Worm (Caenorhabditis elegans) whole organism, L4 larva: ENCODE results near the gene sre-29.
A peak's percentile ranks its signal among the peaks of the same experiment; 100 is the strongest.

Experiments
- D1046.2 ChIP-seq: fragments of 200-800 bp; sonication (Bioruptor generic); IDR thresholded peaks from 2 replicates; pipeline ENCODE4 v1.3.6; 2022; ENCODE audit warnings: missing genetic modification characterization, missing compliant biosample characterization
- F49E8.2 ChIP-seq: sonication (generic microtip); optimal IDR thresholded peaks from 2 replicates; lab custom pipeline; 2016; ENCODE audit warnings: missing compliant biosample characterization, mild to moderate bottlenecking, missing genetic modification characterization, borderline replicate concordance
- Y48G9A.11 ChIP-seq: fragments of 200-800 bp; sonication (Bioruptor generic); IDR thresholded peaks from 2 replicates; pipeline ENCODE4 v1.3.6; 2022; ENCODE audit warnings: missing genetic modification reagents, missing genetic modification characterization, missing compliant biosample characterization
- Y5F2A.4 ChIP-seq: fragments of 200-800 bp; sonication (Bioruptor generic); optimal IDR thresholded peaks from 2 replicates; lab custom pipeline; 2018; ENCODE audit warnings: mild to moderate bottlenecking, missing genetic modification characterization, missing compliant biosample characterization
- aha-1 ChIP-seq: fragments of 150-350 bp; peaks from one replicate; lab custom pipeline; 2014; ENCODE audit warnings: missing biosample characterization, missing genetic modification characterization
- arid-1 ChIP-seq: fragments of 200-800 bp; sonication (Bioruptor generic); conservative IDR thresholded peaks from 2 replicates; pipeline ENCODE4 v1.3.6; 2022; ENCODE audit warnings: missing genetic modification reagents, missing genetic modification characterization, missing compliant biosample characterization
- ceh-32 ChIP-seq: sonication (generic microtip); optimal IDR thresholded peaks from 2 replicates; lab custom pipeline; 2016; ENCODE audit warnings: mild to moderate bottlenecking, missing genetic modification characterization, missing compliant biosample characterization; ENCODE audit not compliant: poor library complexity
- ceh-82 ChIP-seq: sonication (generic microtip); optimal IDR thresholded peaks from 2 replicates; lab custom pipeline; 2017; ENCODE audit warnings: missing biosample characterization, missing genetic modification characterization
- cey-2 ChIP-seq: sonication (generic microtip); optimal IDR thresholded peaks from 3 replicates; lab custom pipeline; 2017; ENCODE audit warnings: missing genetic modification characterization, mild to moderate bottlenecking, missing compliant biosample characterization, antibody characterized with exemption, borderline replicate concordance; ENCODE audit not compliant: insufficient read depth
- daf-16 ChIP-seq, 3 experiments: sonication (generic microtip); optimal IDR thresholded peaks; 2 replicates each; lab custom pipeline; 2016 to 2017; ENCODE audit warnings: missing genetic modification characterization in 3 of 3, missing genetic modification reagents in 3 of 3, mild to moderate bottlenecking in 2 of 3, missing compliant biosample characterization in 2 of 3, missing biosample characterization in 1 of 3, moderate library complexity in 1 of 3
- daf-19 ChIP-seq: fragments of 200-800 bp; sonication (Bioruptor generic); conservative IDR thresholded peaks from 2 replicates; pipeline ENCODE4 v1.3.6; 2022; ENCODE audit warnings: missing genetic modification characterization, missing compliant biosample characterization
- dmd-6 ChIP-seq: fragments of 200-800 bp; sonication (Bioruptor generic); IDR thresholded peaks from 2 replicates; pipeline ENCODE4 v1.3.6; 2022; ENCODE audit warnings: missing genetic modification reagents, missing genetic modification characterization, missing compliant biosample characterization
- dmd-9 ChIP-seq: fragments of 200-800 bp; sonication (Bioruptor generic); IDR thresholded peaks from 2 replicates; pipeline ENCODE4 v1.3.6; 2022; ENCODE audit warnings: missing genetic modification reagents, missing genetic modification characterization, missing compliant biosample characterization
- dpl-1 ChIP-seq: fragments of 150-350 bp; optimal IDR thresholded peaks from 2 replicates; lab custom pipeline; 2014; ENCODE audit warnings: missing biosample characterization, missing genetic modification reagents, missing genetic modification characterization
- egl-27 ChIP-seq: sonication (generic microtip); optimal IDR thresholded peaks from 3 replicates; lab custom pipeline; 2017; ENCODE audit warnings: missing biosample characterization, missing genetic modification reagents, missing genetic modification characterization
- fkh-10 ChIP-seq: fragments of 150-350 bp; optimal IDR thresholded peaks from 2 replicates; lab custom pipeline; 2014; ENCODE audit warnings: missing biosample characterization, missing genetic modification reagents, missing genetic modification characterization
- fos-1 ChIP-seq: fragments of 150-350 bp; optimal IDR thresholded peaks from 2 replicates; lab custom pipeline; 2014; ENCODE audit warnings: missing biosample characterization, missing genetic modification characterization
- gei-8 ChIP-seq: fragments of 200-800 bp; sonication (Bioruptor generic); optimal IDR thresholded peaks from 2 replicates; lab custom pipeline; 2018; ENCODE audit warnings: mild to moderate bottlenecking, missing genetic modification characterization, missing compliant biosample characterization
- hlh-30 ChIP-seq: sonication (generic microtip); optimal IDR thresholded peaks from 2 replicates; lab custom pipeline; 2017; ENCODE audit warnings: antibody characterized with exemption, mild to moderate bottlenecking, missing genetic modification characterization, missing compliant biosample characterization; ENCODE audit not compliant: insufficient read depth
- hmg-1.1 ChIP-seq: fragments of 200-800 bp; sonication (Bioruptor generic); IDR thresholded peaks from 2 replicates; pipeline ENCODE4 v1.3.6; 2022; ENCODE audit warnings: missing genetic modification reagents, missing genetic modification characterization, missing compliant biosample characterization
- lin-13 ChIP-seq: fragments of 150-350 bp; optimal IDR thresholded peaks from 2 replicates; lab custom pipeline; 2014; ENCODE audit warnings: missing biosample characterization, missing genetic modification reagents, missing genetic modification characterization
- lin-38 ChIP-seq: fragments of 200-800 bp; sonication (Bioruptor generic); IDR thresholded peaks from 2 replicates; pipeline ENCODE4 v1.3.6; 2022; ENCODE audit warnings: missing genetic modification reagents, missing genetic modification characterization, missing compliant biosample characterization
- lsy-2 ChIP-seq, 2 experiments: fragments of 150-350 bp in 1 of 2; sonication (generic microtip) in 1 of 2; optimal IDR thresholded peaks; 2 replicates each; lab custom pipeline; 2014 to 2017; ENCODE audit warnings: missing biosample characterization in 2 of 2, missing genetic modification characterization in 2 of 2
- madf-5 ChIP-seq, 2 experiments: fragments of 200-800 bp; sonication (Bioruptor generic); IDR thresholded peaks; 2 replicates each; pipeline ENCODE4 v1.3.6; 2022; ENCODE audit warnings: missing compliant biosample characterization in 2 of 2, missing genetic modification characterization in 2 of 2
- mdl-1 ChIP-seq, 2 experiments: fragments of 150-350 bp in 1 of 2; sonication (generic microtip) in 1 of 2; optimal IDR thresholded peaks; 2 replicates each; lab custom pipeline; 2014 to 2017; ENCODE audit warnings: missing biosample characterization in 2 of 2, missing genetic modification characterization in 2 of 2
- mdt-29 ChIP-seq: fragments of 200-800 bp; sonication (Bioruptor generic); IDR thresholded peaks from 2 replicates; pipeline ENCODE4 v1.3.6; 2022; ENCODE audit warnings: missing genetic modification reagents, missing genetic modification characterization, missing compliant biosample characterization
- mep-1 ChIP-seq: fragments of 150-350 bp; sonication (generic microtip); optimal IDR thresholded peaks from 3 replicates; lab custom pipeline; 2014; ENCODE audit warnings: missing biosample characterization, missing genetic modification characterization
- mes-2 ChIP-seq: sonication (generic microtip); optimal IDR thresholded peaks from 2 replicates; lab custom pipeline; 2016; ENCODE audit warnings: missing genotype, mild to moderate bottlenecking, missing genetic modification characterization, missing compliant biosample characterization; ENCODE audit not compliant: poor library complexity, severe bottlenecking
- mxl-2 ChIP-seq: fragments of 200-800 bp; sonication (Bioruptor generic); conservative IDR thresholded peaks from 2 replicates; pipeline ENCODE4 v1.3.6; 2022; ENCODE audit warnings: missing genetic modification reagents, missing genetic modification characterization, missing compliant biosample characterization
- nhr-11 ChIP-seq: fragments of 150-350 bp; optimal IDR thresholded peaks from 2 replicates; lab custom pipeline; 2014; ENCODE audit warnings: missing biosample characterization, missing genetic modification characterization
- nhr-111 ChIP-seq: fragments of 200-800 bp; sonication (Bioruptor generic); optimal IDR thresholded peaks from 2 replicates; lab custom pipeline; 2018; ENCODE audit warnings: mild to moderate bottlenecking, missing genetic modification characterization, missing compliant biosample characterization
- nhr-41 ChIP-seq: fragments of 200-800 bp; sonication (Bioruptor generic); IDR thresholded peaks from 2 replicates; pipeline ENCODE4 v1.3.6; 2022; ENCODE audit warnings: missing genetic modification reagents, missing genetic modification characterization, missing compliant biosample characterization
- nhr-6 ChIP-seq: fragments of 150-350 bp; optimal IDR thresholded peaks from 2 replicates; lab custom pipeline; 2014; ENCODE audit warnings: missing biosample characterization, missing genetic modification characterization
- nhr-77 ChIP-seq: fragments of 150-350 bp; optimal IDR thresholded peaks from 2 replicates; lab custom pipeline; 2014; ENCODE audit warnings: missing biosample characterization, missing genetic modification characterization
- rbr-2 ChIP-seq: sonication (generic microtip); optimal IDR thresholded peaks from 2 replicates; lab custom pipeline; 2016; ENCODE audit warnings: missing genotype, missing genetic modification characterization, missing compliant biosample characterization
- skn-1 ChIP-seq: fragments of 150-350 bp; optimal IDR thresholded peaks from 2 replicates; lab custom pipeline; 2014; ENCODE audit warnings: missing biosample characterization, missing genetic modification characterization
- unc-62 ChIP-seq, 3 experiments: fragments of 150-350 bp in 1 of 3; sonication (generic microtip); optimal IDR thresholded peaks in 2 of 3; peaks in 1 of 3; 1 replicate in 1 of 3; 2 replicates in 2 of 3; lab custom pipeline; 2014 to 2017; ENCODE audit warnings: missing biosample characterization in 3 of 3, missing genetic modification characterization in 3 of 3, missing genetic modification reagents in 3 of 3, missing genotype in 1 of 3
- vab-7 ChIP-seq: fragments of 200-800 bp; sonication (Bioruptor generic); IDR thresholded peaks from 2 replicates; pipeline ENCODE4 v1.3.6; 2022; ENCODE audit warnings: missing genetic modification reagents, missing genetic modification characterization, missing compliant biosample characterization
- ztf-7 ChIP-seq: fragments of 150-350 bp; optimal IDR thresholded peaks from 2 replicates; lab custom pipeline; 2014; ENCODE audit warnings: missing biosample characterization, missing genetic modification characterization

Gene sre-29

ce11 chrII:12380888-12381287 is 20.8 kb downstream of the sre-29 start:
- TF ChIP-seq ztf-7 (no peak), nhr-77 (tag; lab: Kevin White, UChicago) (no peak), Y5F2A.4 (GFP tag; lab: Kevin White, UChicago) (no peak), dpl-1 (GFP tag; lab: Kevin White, UChicago) (no peak), mdt-29 (no peak)
- TF ChIP-seq, all 104 proteins: peak for 0

DNA sequence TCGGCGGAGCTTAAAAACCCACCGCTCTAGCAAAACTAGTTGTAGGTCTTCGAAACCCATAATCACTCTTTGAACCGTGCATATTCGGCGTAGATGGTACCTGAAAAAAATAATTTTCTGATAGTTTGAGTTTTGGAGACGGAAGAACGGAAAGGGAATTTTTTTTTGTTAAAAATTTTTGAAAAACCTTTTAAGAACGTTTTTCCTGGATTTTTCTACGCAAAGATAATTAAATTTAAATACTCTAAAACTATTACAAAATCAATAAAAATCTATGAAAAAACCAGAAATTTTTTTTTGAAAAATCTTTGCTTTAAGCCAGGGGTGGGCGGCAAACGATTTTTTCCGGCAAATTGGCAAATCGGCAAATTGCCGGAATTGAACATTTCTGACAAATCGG is 22.3 kb downstream of the sre-29 start, which contains the start of gene marc-5:
TSS of gene marc-5 (minus strand) at position 101 of the 400 bp plus-strand sequence.
- no peak for TF ChIP-seq dmd-9 (GFP tag; lab: Robert Waterston, UW)
- TF ChIP-seq ceh-82 (tag; lab: Kevin White, UChicago), result no peak
- TF ChIP-seq skn-1, result no peak
- no peak for TF ChIP-seq nhr-41 (GFP tag; lab: Robert Waterston, UW)
- no peak for TF ChIP-seq hlh-30 (tag; lab: Kevin White, UChicago)
- no peak for TF ChIP-seq madf-5 (GFP tag; IDR thresholded peaks at IDR 0.05; lab: Robert Waterston, UW)
- no peak for TF ChIP-seq D1046.2 (GFP tag; lab: Robert Waterston, UW)
- TF ChIP-seq mxl-2 (GFP tag; lab: Robert Waterston, UW), result no peak
- TF ChIP-seq egl-27 (tag; lab: Kevin White, UChicago), result no peak

- TF ChIP-seq F49E8.2 (tag; lab: Kevin White, UChicago), result no peak
- TF ChIP-seq gei-8 (GFP tag; lab: Kevin White, UChicago), result no peak
- TF ChIP-seq fos-1 (tag; lab: Kevin White, UChicago), result no peak
- TF ChIP-seq nhr-6 (tag; lab: Kevin White, UChicago), result peak; percentile 35
- TF ChIP-seq cey-2 (tag; lab: Kevin White, UChicago), result no peak
- peak in 1 of 2 experiments; percentile 8 for TF ChIP-seq lsy-2 (tag; optimal IDR thresholded peaks at IDR 0.05; lab: Kevin White, UChicago)
- TF ChIP-seq arid-1 (GFP tag; lab: Robert Waterston, UW), result no peak
- TF ChIP-seq hlh-30 (tag; lab: Kevin White, UChicago), result peak; percentile 53
- TF ChIP-seq mdl-1 (tag; optimal IDR thresholded peaks at IDR 0.05; lab: Kevin White, UChicago), result peak in 1 of 2 experiments; percentile 23
- peak; percentile 35 for TF ChIP-seq mep-1 (tag; lab: Kevin White, UChicago)
- TF ChIP-seq lin-38 (GFP tag; lab: Robert Waterston, UW), result no peak
- TF ChIP-seq nhr-11, result peak; percentile 18
- TF ChIP-seq nhr-77 (tag; lab: Kevin White, UChicago), result no peak
- no peak for TF ChIP-seq dmd-6 (GFP tag; lab: Robert Waterston, UW)
- peak; percentile 33 for TF ChIP-seq mes-2 (tag; lab: Kevin White, UChicago)
- peak; percentile 42 for TF ChIP-seq rbr-2
- TF ChIP-seq skn-1, result no peak
- peak in 1 of 2 experiments; percentile 65 for TF ChIP-seq daf-16 (GFP tag; optimal IDR thresholded peaks at IDR 0.05; lab: Kevin White, UChicago)
- TF ChIP-seq daf-16 (tag; optimal IDR thresholded peaks at IDR 0.05; lab: Kevin White, UChicago), result peak; percentile 66
- no peak for TF ChIP-seq dmd-9 (GFP tag; lab: Robert Waterston, UW)
- TF ChIP-seq daf-19, result no peak
- TF ChIP-seq Y48G9A.11 (GFP tag; lab: Robert Waterston, UW), result no peak
- no peak for TF ChIP-seq ceh-32 (tag; lab: Kevin White, UChicago)
- no peak for TF ChIP-seq unc-62 (GFP tag; optimal IDR thresholded peaks at IDR 0.05 in 1 of 2; lab: Kevin White, UChicago)
- TF ChIP-seq unc-62 (tag; optimal IDR thresholded peaks at IDR 0.05; lab: Kevin White, UChicago), result no peak
These were observed 22.9 kb downstream of the sre-29 start for ce11 chrII:12378793-12379192.

DNA sequence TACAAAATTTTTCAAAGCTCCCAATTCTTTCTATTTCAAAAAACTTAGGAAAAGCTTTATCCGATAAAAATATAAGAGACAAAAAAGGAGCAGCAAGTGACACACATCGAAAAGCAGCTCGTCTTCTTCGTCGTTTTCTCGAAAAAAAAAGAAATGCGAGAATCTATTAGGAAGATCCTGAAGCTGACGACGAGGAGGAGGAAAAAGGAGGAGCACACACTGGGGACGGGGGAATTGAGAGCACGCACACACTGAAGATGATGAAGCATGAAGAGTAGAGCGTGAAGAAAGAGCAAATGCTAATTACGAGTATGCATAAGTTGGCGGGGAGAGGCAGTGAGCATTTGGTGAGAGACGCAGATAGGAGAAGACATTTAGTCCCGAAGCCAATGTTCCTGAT is 27.8 kb downstream of the sre-29 start:
- TF ChIP-seq nhr-111, result no peak
- TF ChIP-seq vab-7 (GFP tag; lab: Robert Waterston, UW), result peak; percentile 28; the same call in 1 of the 2 replicates
- TF ChIP-seq aha-1 (tag; lab: Kevin White, UChicago), result peak; percentile 92
- peak in 1 of 2 experiments; percentile 16 for TF ChIP-seq lsy-2 (tag; optimal IDR thresholded peaks at IDR 0.05; lab: Kevin White, UChicago)
- TF ChIP-seq fkh-10 (GFP tag; lab: Kevin White, UChicago), result peak; percentile 55
- 0 out of 2 replicates have a peak, but pooled peaks have one; percentile 14 for TF ChIP-seq hmg-1.1
- TF ChIP-seq lin-13 (GFP tag; lab: Kevin White, UChicago), result no peak
- TF ChIP-seq unc-62 (GFP tag; optimal IDR thresholded peaks at IDR 0.05 in 1 of 2; lab: Kevin White, UChicago), result peak in 1 of 2 experiments; percentile 98
- no peak for TF ChIP-seq unc-62 (tag; optimal IDR thresholded peaks at IDR 0.05; lab: Kevin White, UChicago)
